Worm (Caenorhabditis elegans): ENCODE results near the gene F35C11.3.

F35C11.3 gene

ce11 chrII:8225914-8226313, 20.7 kb upstream of the F35C11.3 start:
- TF ChIP-seq K09A11.1 (tag; optimal IDR thresholded peaks at IDR 0.05; ENCODE audit: insufficient read depth): no peak
- no peak for TF ChIP-seq Y22D7AL.16 (tag; optimal IDR thresholded peaks at IDR 0.05)
- no peak for TF ChIP-seq hlh-15 (tag; optimal IDR thresholded peaks at IDR 0.05)
- TF ChIP-seq ztf-16 (tag; optimal IDR thresholded peaks at IDR 0.05): no peak
- TF ChIP-seq unc-3 (GFP tag; conservative IDR thresholded peaks at IDR 0.05): no peak
- no peak for TF ChIP-seq unc-3 (tag; optimal IDR thresholded peaks at IDR 0.05)
- no peak for TF ChIP-seq fax-1 (tag; optimal IDR thresholded peaks at IDR 0.05)
- TF ChIP-seq elt-4 (tag; optimal IDR thresholded peaks at IDR 0.05): no peak
- TF ChIP-seq sox-2 (GFP tag; IDR thresholded peaks at IDR 0.05): no peak

ce11 chrII:8226475-8226874, 20.1 kb upstream of the F35C11.3 start:
- TF ChIP-seq elt-2 (tag; optimal IDR thresholded peaks at IDR 0.05) (peak; percentile 83), K02D7.2 (tag; optimal IDR thresholded peaks at IDR 0.05) (no peak)

- TF ChIP-seq sox-4 (tag; optimal IDR thresholded peaks at IDR 0.05) (no peak), ref-2 (tag; optimal IDR thresholded peaks at IDR 0.05) (no peak), hlh-6 (tag; optimal IDR thresholded peaks at IDR 0.05) (no peak), pat-9 (tag; optimal IDR thresholded peaks at IDR 0.05) (no peak)
Observed at ce11 chrII:8230976-8231375, 15.6 kb upstream of the F35C11.3 start, which contains the start of gene M110.9. M110.9 (plus strand) TSS chrII:8231276.

ce11 chrII:8232489-8232888, 14.1 kb upstream of the F35C11.3 start, which contains the start of gene M110.7:
M110.7 (plus strand) TSS chrII:8232789.
- no peak for TF ChIP-seq hlh-13 (GFP tag; optimal IDR thresholded peaks at IDR 0.05)
- no peak for TF ChIP-seq K09A11.1 (tag; optimal IDR thresholded peaks at IDR 0.05; ENCODE audit: insufficient read depth)

- TF ChIP-seq ref-2 (tag; optimal IDR thresholded peaks at IDR 0.05): no peak
Observed at ce11 chrII:8238155-8238554, 8.4 kb upstream of the F35C11.3 start, which contains the start of gene nlp-5. nlp-5 (plus strand) TSS chrII:8238455.

- no peak for TF ChIP-seq pax-1 (tag; optimal IDR thresholded peaks at IDR 0.05)
- no peak for TF ChIP-seq unc-55 (GFP tag; optimal IDR thresholded peaks at IDR 0.05)
- no peak for TF ChIP-seq fkh-6 (tag; optimal IDR thresholded peaks at IDR 0.05)
- TF ChIP-seq unc-42 (tag; optimal IDR thresholded peaks at IDR 0.05): no peak
- no peak for TF ChIP-seq ceh-45 (GFP tag; IDR thresholded peaks at IDR 0.05)
- TF ChIP-seq fkh-10 (GFP tag; optimal IDR thresholded peaks at IDR 0.05): no peak
Observed at ce11 chrII:8248745-8249144, 2.2 kb downstream of the F35C11.3 start, which contains the start of the genes F35C11.2 and F35C11.4. F35C11.2 (minus strand) TSS chrII:8248834. F35C11.4 (plus strand) TSS chrII:8249004.

ce11 chrII:8249710-8250109, 3.1 kb downstream of the F35C11.3 start:
- TF ChIP-seq elt-2 (tag; optimal IDR thresholded peaks at IDR 0.05) (peak; percentile 55), unc-42 (tag; optimal IDR thresholded peaks at IDR 0.05) (no peak)

ce11 chrII:8253160-8253793, 6.7 kb downstream of the F35C11.3 start, which contains the start of gene F35C11.5:
F35C11.5 (plus strand) TSS chrII:8253743.
- TF ChIP-seq ahr-1 (tag; optimal IDR thresholded peaks at IDR 0.05): no peak

- TF ChIP-seq unc-42 (tag; optimal IDR thresholded peaks at IDR 0.05) (no peak), tbx-2 (tag; optimal IDR thresholded peaks at IDR 0.05) (no peak), ceh-9 (tag; optimal IDR thresholded peaks at IDR 0.05) (no peak), F13H6.1 (tag; optimal IDR thresholded peaks at IDR 0.05) (no peak), hlh-6 (tag; optimal IDR thresholded peaks at IDR 0.05) (no peak)
Observed at ce11 chrII:8256013-8256412, 9.4 kb downstream of the F35C11.3 start, which contains the start of gene F35C11.7. F35C11.7 (plus strand) TSS chrII:8256313.

Measured in whole organism, late embryonic.